Fruit fly (Drosophila melanogaster) whole organism, embryonic: ENCODE measurements around the gene velo.

Experiments used
- Adf1 ChIP-seq: fragments of 200-800 bp; sonication (Bioruptor generic); IDR thresholded peaks from 2 replicates; pipeline ENCODE4 v1.3.6; 2022; ENCODE audit warnings: missing biosample characterization, missing genetic modification characterization
- CG11456 ChIP-seq: fragments of 200-800 bp; sonication (Bioruptor generic); IDR thresholded peaks from 3 replicates; pipeline ENCODE4 v1.3.6; 2022; ENCODE audit warnings: missing biosample characterization, missing genetic modification characterization
- CG11504 ChIP-seq: fragments of 200-800 bp; sonication (Bioruptor generic); optimal IDR thresholded peaks from 3 replicates; lab custom pipeline; 2019; ENCODE audit warnings: missing biosample characterization, mild to moderate bottlenecking, missing genetic modification characterization, moderate library complexity
- CG13287 ChIP-seq: fragments of 200-800 bp; sonication (Bioruptor generic); IDR thresholded peaks from 2 replicates; pipeline ENCODE4 v1.3.6; 2022; ENCODE audit warnings: missing biosample characterization, missing genetic modification characterization; ENCODE audit not compliant: partially characterized antibody
- CG13296 ChIP-seq: fragments of 200-800 bp; sonication (Bioruptor generic); optimal IDR thresholded peaks from 3 replicates; lab custom pipeline; 2018; ENCODE audit warnings: missing biosample characterization, mild to moderate bottlenecking, missing genetic modification characterization
- CG15696 ChIP-seq: fragments of 200-800 bp; sonication (Bioruptor generic); optimal IDR thresholded peaks from 2 replicates; lab custom pipeline; 2019; ENCODE audit warnings: missing biosample characterization, mild to moderate bottlenecking, missing genetic modification characterization, moderate library complexity
- CG1603 ChIP-seq: fragments of 200-800 bp; sonication (Bioruptor generic); optimal IDR thresholded peaks from 2 replicates; lab custom pipeline; 2019; ENCODE audit warnings: missing biosample characterization, mild to moderate bottlenecking, missing genetic modification characterization, moderate library complexity
- CG16863 ChIP-seq: fragments of 200-800 bp; sonication (Bioruptor generic); optimal IDR thresholded peaks from 3 replicates; lab custom pipeline; 2016; ENCODE audit warnings: missing biosample characterization, missing genetic modification characterization
- CG18011 ChIP-seq: fragments of 200-800 bp; sonication (Bioruptor generic); optimal IDR thresholded peaks from 2 replicates; lab custom pipeline; 2017; ENCODE audit warnings: missing biosample characterization, missing genetic modification characterization, mild to moderate bottlenecking, moderate library complexity, missing genotype
- CG18476 ChIP-seq: fragments of 200-800 bp; sonication (Bioruptor generic); optimal IDR thresholded peaks from 2 replicates; lab custom pipeline; 2016; ENCODE audit warnings: missing biosample characterization, mild to moderate bottlenecking, missing genetic modification characterization
- CG2129 ChIP-seq: fragments of 200-800 bp; sonication (Bioruptor generic); IDR thresholded peaks from 2 replicates; pipeline ENCODE4 v1.3.6; 2022; ENCODE audit warnings: missing biosample characterization, missing genetic modification characterization; ENCODE audit not compliant: partially characterized antibody
- CG31441 ChIP-seq: fragments of 200-800 bp; sonication (Bioruptor generic); IDR thresholded peaks from 2 replicates; pipeline ENCODE4 v1.3.6; 2022; ENCODE audit warnings: missing biosample characterization, missing genetic modification characterization
- CG43689 ChIP-seq: fragments of 200-800 bp; sonication (Bioruptor generic); IDR thresholded peaks from 2 replicates; pipeline ENCODE4 v1.3.6; 2022; ENCODE audit warnings: missing biosample characterization, missing genetic modification characterization
- CG6175 ChIP-seq: fragments of 200-800 bp; sonication (Bioruptor generic); IDR thresholded peaks from 3 replicates; pipeline ENCODE4 v1.3.6; 2022; ENCODE audit warnings: missing biosample characterization, missing genetic modification characterization
- CG7963 ChIP-seq: fragments of 200-800 bp; sonication (Bioruptor generic); IDR thresholded peaks from 3 replicates; pipeline ENCODE4 v1.3.6; 2022; ENCODE audit warnings: missing biosample characterization, missing genetic modification characterization; ENCODE audit not compliant: partially characterized antibody
- CG9215 ChIP-seq: fragments of 200-800 bp; sonication (Bioruptor generic); IDR thresholded peaks from 2 replicates; pipeline ENCODE4 v1.3.6; 2022; ENCODE audit warnings: missing biosample characterization, missing genetic modification characterization
- CG9437 ChIP-seq: fragments of 200-800 bp; sonication (Bioruptor generic); optimal IDR thresholded peaks from 2 replicates; lab custom pipeline; 2018; ENCODE audit warnings: missing biosample characterization, mild to moderate bottlenecking, missing genetic modification characterization
- CG9609 ChIP-seq: fragments of 200-800 bp; sonication (Bioruptor generic); optimal IDR thresholded peaks from 3 replicates; lab custom pipeline; 2016; ENCODE audit warnings: missing biosample characterization, missing genetic modification characterization
- CG9797 ChIP-seq: fragments of 200-800 bp; sonication (Bioruptor generic); optimal IDR thresholded peaks from 3 replicates; lab custom pipeline; 2018; ENCODE audit warnings: missing biosample characterization, mild to moderate bottlenecking, missing genetic modification characterization
- CkIIα-i1 ChIP-seq: fragments of 200-800 bp; sonication (Bioruptor generic); IDR thresholded peaks from 2 replicates; pipeline ENCODE4 v1.3.6; 2022; ENCODE audit warnings: missing biosample characterization, missing genetic modification characterization
- CoRest ChIP-seq: fragments of 200-800 bp; sonication (Bioruptor generic); optimal IDR thresholded peaks from 3 replicates; lab custom pipeline; 2018; ENCODE audit warnings: missing biosample characterization, mild to moderate bottlenecking, missing genetic modification characterization, moderate library complexity
- E2f1 ChIP-seq: fragments of 200-800 bp; sonication (Bioruptor generic); IDR thresholded peaks from 2 replicates; pipeline ENCODE4 v1.3.6; 2022; ENCODE audit warnings: missing biosample characterization, missing genetic modification characterization
- HLHmδ ChIP-seq: fragments of 200-800 bp; sonication (Bioruptor generic); optimal IDR thresholded peaks from 2 replicates; lab custom pipeline; 2018; ENCODE audit warnings: missing biosample characterization, mild to moderate bottlenecking, missing genetic modification characterization, moderate library complexity
- Hand ChIP-seq: fragments of 200-800 bp; sonication (Bioruptor generic); optimal IDR thresholded peaks from 2 replicates; lab custom pipeline; 2017; ENCODE audit warnings: mild to moderate bottlenecking, missing biosample characterization, missing genetic modification reagents, missing genetic modification characterization
- Hmr ChIP-seq: fragments of 200-800 bp; sonication (Bioruptor generic); optimal IDR thresholded peaks from 3 replicates; lab custom pipeline; 2017; ENCODE audit warnings: mild to moderate bottlenecking, missing biosample characterization, missing genetic modification reagents, missing genetic modification characterization
- Lhr ChIP-seq: fragments of 200-800 bp; sonication (Bioruptor generic); optimal IDR thresholded peaks from 3 replicates; lab custom pipeline; 2017; ENCODE audit warnings: mild to moderate bottlenecking, missing biosample characterization, missing genetic modification reagents, missing genetic modification characterization
- MESR4 ChIP-seq: fragments of 200-800 bp; sonication (Bioruptor generic); optimal IDR thresholded peaks from 2 replicates; lab custom pipeline; 2018; ENCODE audit warnings: missing biosample characterization, mild to moderate bottlenecking, missing genetic modification characterization, moderate library complexity
- Neu2 ChIP-seq: fragments of 200-800 bp; sonication (Bioruptor generic); optimal IDR thresholded peaks from 3 replicates; lab custom pipeline; 2016; ENCODE audit warnings: missing biosample characterization, missing genetic modification characterization, borderline replicate concordance
- Oaz ChIP-seq: fragments of 200-800 bp; sonication (Bioruptor generic); IDR thresholded peaks from 2 replicates; pipeline ENCODE4 v1.3.6; 2022; ENCODE audit warnings: missing biosample characterization, missing genetic modification characterization
- Optix ChIP-seq: fragments of 200-800 bp; sonication (Bioruptor generic); IDR thresholded peaks from 3 replicates; pipeline ENCODE4 v1.3.6; 2022; ENCODE audit warnings: missing biosample characterization, missing genetic modification characterization
- Ravus ChIP-seq: fragments of 200-800 bp; sonication (Bioruptor generic); IDR thresholded peaks from 2 replicates; pipeline ENCODE4 v1.3.6; 2022; ENCODE audit warnings: missing biosample characterization, missing genetic modification characterization
- Sry-β ChIP-seq: fragments of 200-800 bp; sonication (Bioruptor generic); optimal IDR thresholded peaks from 2 replicates; lab custom pipeline; 2018; ENCODE audit warnings: missing biosample characterization, mild to moderate bottlenecking, missing genetic modification characterization, moderate library complexity
- abd-A ChIP-seq: fragments of 200-800 bp; sonication (Bioruptor generic); optimal IDR thresholded peaks from 3 replicates; lab custom pipeline; 2019; ENCODE audit warnings: missing biosample characterization, mild to moderate bottlenecking, missing genetic modification characterization, moderate library complexity
- ap ChIP-seq: fragments of 200-800 bp; sonication (Bioruptor generic); IDR thresholded peaks from 2 replicates; pipeline ENCODE4 v1.3.6; 2022; ENCODE audit warnings: missing biosample characterization, missing genetic modification characterization
- ash1 ChIP-seq: fragments of 200-800 bp; sonication (Bioruptor generic); optimal IDR thresholded peaks from 2 replicates; lab custom pipeline; 2018; ENCODE audit warnings: missing biosample characterization, mild to moderate bottlenecking, missing genetic modification characterization
- cato ChIP-seq: fragments of 200-800 bp; sonication (Bioruptor generic); optimal IDR thresholded peaks from 2 replicates; lab custom pipeline; 2016; ENCODE audit warnings: missing biosample characterization, missing genetic modification characterization, borderline replicate concordance
- crp ChIP-seq, 2 experiments: fragments of 200-800 bp; sonication (Bioruptor generic); optimal IDR thresholded peaks; 2 replicates in 1 of 2; 3 replicates in 1 of 2; lab custom pipeline; 2017; ENCODE audit warnings: missing biosample characterization in 2 of 2, missing genetic modification characterization in 2 of 2, mild to moderate bottlenecking in 1 of 2, moderate library complexity in 1 of 2
- eve ChIP-seq, 2 experiments: fragments of >200 bp; optimal IDR thresholded peaks; 2 replicates each; lab custom pipeline; 2017; ENCODE audit warnings: missing biosample characterization in 2 of 2, missing genetic modification characterization in 2 of 2
- fd64A ChIP-seq: fragments of 200-800 bp; sonication (Bioruptor generic); optimal IDR thresholded peaks from 3 replicates; lab custom pipeline; 2018; ENCODE audit warnings: missing biosample characterization, mild to moderate bottlenecking, missing genetic modification characterization
- gfzf ChIP-seq: fragments of 200-800 bp; sonication (Bioruptor generic); optimal IDR thresholded peaks from 2 replicates; lab custom pipeline; 2016; ENCODE audit warnings: missing biosample characterization, mild to moderate bottlenecking, missing genetic modification characterization, moderate library complexity
- gt ChIP-seq: fragments of 200-800 bp; sonication (Bioruptor generic); IDR thresholded peaks from 2 replicates; pipeline ENCODE4 v1.3.6; 2022; ENCODE audit warnings: missing biosample characterization, missing genetic modification characterization
- hbn ChIP-seq: fragments of 200-800 bp; sonication (Bioruptor generic); IDR thresholded peaks from 2 replicates; pipeline ENCODE4 v1.3.6; 2022; ENCODE audit warnings: missing biosample characterization, missing genetic modification characterization; ENCODE audit not compliant: partially characterized antibody
- jigr1 ChIP-seq: fragments of 200-800 bp; sonication (Bioruptor generic); IDR thresholded peaks from 3 replicates; pipeline ENCODE4 v1.3.6; 2022; ENCODE audit warnings: missing biosample characterization, missing genetic modification characterization
- ken ChIP-seq: fragments of 200-800 bp; sonication (Bioruptor generic); IDR thresholded peaks from 3 replicates; pipeline ENCODE4 v1.3.6; 2022; ENCODE audit warnings: missing biosample characterization, missing genetic modification characterization
- klu ChIP-seq: fragments of 200-800 bp; sonication (Bioruptor generic); IDR thresholded peaks from 2 replicates; pipeline ENCODE4 v1.3.6; 2022; ENCODE audit warnings: missing biosample characterization, missing genetic modification characterization
- run ChIP-seq: fragments of 200-800 bp; sonication (Bioruptor generic); optimal IDR thresholded peaks from 3 replicates; lab custom pipeline; 2018; ENCODE audit warnings: missing biosample characterization, mild to moderate bottlenecking, missing genetic modification characterization
- sisA ChIP-seq: fragments of 200-800 bp; sonication (Bioruptor generic); IDR thresholded peaks from 2 replicates; pipeline ENCODE4 v1.3.6; 2022; ENCODE audit warnings: missing biosample characterization, missing genetic modification characterization
- stwl ChIP-seq: fragments of 200-800 bp; sonication (Bioruptor generic); optimal IDR thresholded peaks from 3 replicates; lab custom pipeline; 2018; ENCODE audit warnings: missing biosample characterization, mild to moderate bottlenecking, missing genetic modification characterization, moderate library complexity
- tin ChIP-seq: fragments of 200-800 bp; sonication (Bioruptor generic); optimal IDR thresholded peaks from 3 replicates; lab custom pipeline; 2016; ENCODE audit warnings: missing biosample characterization, missing genetic modification characterization

Gene velo

DNA sequence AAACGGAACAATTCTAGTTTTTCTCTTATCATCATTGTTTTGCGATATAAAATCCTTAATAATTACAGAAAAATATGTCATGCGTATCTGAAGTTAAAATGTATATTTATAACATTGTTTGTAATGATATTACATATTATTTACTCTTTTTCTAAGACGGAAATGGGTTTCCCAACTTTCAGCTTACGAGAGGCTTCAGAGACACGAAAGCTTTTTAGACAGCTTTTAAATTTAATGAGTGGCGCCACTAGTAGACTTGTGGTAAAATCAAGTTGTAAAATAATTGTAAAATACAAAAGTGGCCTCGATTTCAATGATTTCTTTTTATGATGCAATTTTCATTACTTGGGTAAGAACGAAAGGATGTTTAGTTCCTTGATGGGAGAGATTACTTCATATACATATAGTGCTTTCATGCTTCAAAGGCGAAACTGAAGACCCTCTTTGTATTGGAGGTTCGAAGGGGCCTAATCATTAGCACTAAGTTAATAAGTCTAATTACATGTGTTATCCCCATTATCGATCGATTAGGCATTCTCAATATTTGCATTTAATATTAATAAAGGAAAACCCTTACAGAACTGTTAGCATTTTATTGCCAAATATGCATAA is 43.5 kb downstream of the velo start (continued):
- TF ChIP-seq run = peak; percentile 47
- TF ChIP-seq CG7963 = no peak
- peak; percentile 15 for TF ChIP-seq MESR4 (GFP tag; lab: Kevin White, UChicago)
- peak in 1 of 2 experiments; percentile 36 for TF ChIP-seq crp (GFP tag; optimal IDR thresholded peaks at IDR 0.05; lab: Kevin White, UChicago)
- TF ChIP-seq hbn (GFP tag; lab: Robert Waterston, UW) = no peak
- peak; percentile 89 for TF ChIP-seq CG13296
- TF ChIP-seq Hmr (GFP tag; lab: Kevin White, UChicago) = peak; percentile 97
- TF ChIP-seq sisA (GFP tag; lab: Robert Waterston, UW) = peak; percentile 64
- peak; percentile 84 for TF ChIP-seq CG1603 (tag; lab: Kevin White, UChicago)
- no peak for TF ChIP-seq CG9797 (GFP tag; lab: Kevin White, UChicago)
- peak; percentile 64 for TF ChIP-seq CoRest
- TF ChIP-seq CG13287 (GFP tag; lab: Robert Waterston, UW) = no peak; the same call in 1 of the 2 replicates
- peak; percentile 91 for TF ChIP-seq ken (GFP tag; lab: Robert Waterston, UW)
- peak; percentile 53 for TF ChIP-seq CG18476
- TF ChIP-seq fd64A (GFP tag; lab: Kevin White, UChicago) = peak; percentile 44
- TF ChIP-seq klu = peak; percentile 50; the same call in 1 of the 2 replicates
- TF ChIP-seq CG9609 (GFP tag; lab: Kevin White, UChicago) = peak; percentile 26
- no peak for TF ChIP-seq eve (GFP tag; optimal IDR thresholded peaks at IDR 0.05; lab: Kevin White, UChicago)
- no peak for TF ChIP-seq CG2129 (GFP tag; lab: Robert Waterston, UW)
- TF ChIP-seq gt (GFP tag; lab: Robert Waterston, UW) = peak; percentile 28; the same call in 1 of the 2 replicates
- TF ChIP-seq cato (GFP tag; lab: Kevin White, UChicago) = peak; percentile 73
- peak; percentile 83 for TF ChIP-seq tin
- TF ChIP-seq CG11456 (GFP tag; lab: Robert Waterston, UW) = peak; percentile 96
- no peak for TF ChIP-seq Neu2 (GFP tag; lab: Kevin White, UChicago)
- TF ChIP-seq HLHmδ (GFP tag; lab: Kevin White, UChicago) = no peak
- peak; percentile 77 for TF ChIP-seq ap (GFP tag; lab: Robert Waterston, UW)
- peak; percentile 67 for TF ChIP-seq Hand (GFP tag; lab: Kevin White, UChicago)
- TF ChIP-seq Ravus (GFP tag; lab: Robert Waterston, UW) = no peak; the same call in 1 of the 2 replicates
- no peak for TF ChIP-seq CkIIα-i1 (GFP tag; lab: Robert Waterston, UW)
- peak; percentile 65 for TF ChIP-seq CG9215 (GFP tag; lab: Robert Waterston, UW)
- TF ChIP-seq Adf1 = peak; percentile 45
- TF ChIP-seq jigr1 (GFP tag; lab: Robert Waterston, UW) = no peak
- TF ChIP-seq CG43689 (GFP tag; lab: Robert Waterston, UW) = peak; percentile 75
- TF ChIP-seq E2f1 (GFP tag; lab: Robert Waterston, UW) = peak; percentile 83
- TF ChIP-seq Optix (GFP tag; lab: Robert Waterston, UW) = peak; percentile 74; the same call in 2 of the 3 replicates
- TF ChIP-seq stwl (tag; lab: Kevin White, UChicago) = peak; percentile 61
- TF ChIP-seq CG6175 (GFP tag; lab: Robert Waterston, UW) = peak; percentile 84; the same call in 2 of the 3 replicates
- peak; percentile 59 for TF ChIP-seq Lhr (GFP tag; lab: Kevin White, UChicago)
- peak; percentile 93 for TF ChIP-seq ash1 (GFP tag; lab: Kevin White, UChicago)
- no peak for TF ChIP-seq gfzf
- TF ChIP-seq CG18011 (GFP tag; lab: Kevin White, UChicago) = peak; percentile 96
- TF ChIP-seq abd-A (tag; lab: Kevin White, UChicago) = no peak
- TF ChIP-seq Oaz (GFP tag; lab: Robert Waterston, UW) = peak; percentile 79
- TF ChIP-seq Sry-β (GFP tag; lab: Kevin White, UChicago) = peak; percentile 29
- TF ChIP-seq CG9437 (GFP tag; lab: Kevin White, UChicago) = peak; percentile 71
- TF ChIP-seq CG16863 = peak; percentile 58
- TF ChIP-seq CG15696 (tag; lab: Kevin White, UChicago) = no peak
- TF ChIP-seq CG11504 (tag; lab: Kevin White, UChicago) = peak; percentile 74
- TF ChIP-seq CG31441 = peak; percentile 64
